Fruit fly (Drosophila melanogaster): Measurements from ENCODE around the gene pod1.

DNA sequence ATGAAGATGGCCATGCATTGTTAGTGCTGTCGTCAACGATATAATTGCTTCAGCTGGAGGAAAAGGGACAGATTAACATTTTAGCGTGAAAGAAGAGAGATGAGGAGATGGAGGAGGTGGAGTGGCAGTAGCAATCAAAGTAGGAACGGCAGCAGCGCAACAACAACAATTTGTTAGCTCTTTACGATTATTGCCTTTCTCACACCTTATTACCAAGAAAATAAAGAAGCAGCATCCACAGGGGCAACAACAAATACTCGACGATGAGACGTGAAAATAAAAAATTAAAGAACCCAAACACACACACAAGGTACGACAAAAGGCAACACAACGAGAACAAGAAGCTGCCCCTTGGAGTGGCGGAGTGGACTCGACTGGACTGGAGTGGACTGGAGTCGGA lies 26.6 kb upstream of the pod1 start:
- TF ChIP-seq pan (optimal IDR thresholded peaks at IDR 0.05), result no peak
- no peak for TF ChIP-seq dl (GFP tag; optimal IDR thresholded peaks at IDR 0.05; ENCODE audit: insufficient read depth in 1 of 2, partially characterized antibody in 2 of 2)
- TF ChIP-seq Hr83 (GFP tag; optimal IDR thresholded peaks at IDR 0.05; ENCODE audit: poor library complexity, severe bottlenecking), result no peak
- no peak for TF ChIP-seq Dfd (GFP tag; optimal IDR thresholded peaks at IDR 0.05)
- no peak for TF ChIP-seq lola (GFP tag; optimal IDR thresholded peaks at IDR 0.05)
- no peak for TF ChIP-seq h (GFP tag; optimal IDR thresholded peaks at IDR 0.05)
- TF ChIP-seq ey (GFP tag; optimal IDR thresholded peaks at IDR 0.05), result no peak
- TF ChIP-seq Abd-B (GFP tag; optimal IDR thresholded peaks at IDR 0.05), result no peak
- no peak for TF ChIP-seq rgr (GFP tag; optimal IDR thresholded peaks at IDR 0.05)
- TF ChIP-seq usp (GFP tag; optimal IDR thresholded peaks at IDR 0.05), result no peak
- no peak for TF ChIP-seq brk (GFP tag; optimal IDR thresholded peaks at IDR 0.05)
- TF ChIP-seq CG9705 (GFP tag; optimal IDR thresholded peaks at IDR 0.05), result no peak
- TF ChIP-seq dsf (GFP tag; optimal IDR thresholded peaks at IDR 0.05; ENCODE audit: borderline replicate concordance), result no peak

All from whole organism, wandering third instar larva.